Worm (Caenorhabditis elegans): Measurements from ENCODE around the gene K07E3.2.

DNA sequence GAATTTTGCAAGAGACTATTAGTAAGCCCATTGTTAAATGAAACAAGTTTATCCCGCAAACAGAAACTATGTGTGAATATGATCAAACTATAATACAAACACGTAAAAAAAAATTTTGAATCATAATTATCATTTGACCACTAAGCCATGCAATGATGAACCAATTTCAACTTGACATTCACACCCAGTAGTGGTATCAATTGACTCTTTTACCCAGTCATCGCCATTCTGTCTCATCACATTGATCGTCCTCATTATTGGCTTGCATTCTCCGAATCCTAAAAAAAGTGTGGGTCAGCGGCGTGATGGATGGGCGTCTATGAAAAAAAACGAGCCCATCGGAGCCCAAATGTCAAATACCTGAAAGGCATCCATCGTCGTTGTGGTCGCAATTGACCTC, 16.2 kb downstream of the K07E3.2 start:
- TF ChIP-seq odd-2 (tag; optimal IDR thresholded peaks at IDR 0.05) (no peak), rnt-1 (tag; optimal IDR thresholded peaks at IDR 0.05) (no peak), pha-2 (tag; optimal IDR thresholded peaks at IDR 0.05) (no peak)
